Worm (Caenorhabditis elegans): ENCODE results near the gene flp-14.

flp-14 gene

DNA sequence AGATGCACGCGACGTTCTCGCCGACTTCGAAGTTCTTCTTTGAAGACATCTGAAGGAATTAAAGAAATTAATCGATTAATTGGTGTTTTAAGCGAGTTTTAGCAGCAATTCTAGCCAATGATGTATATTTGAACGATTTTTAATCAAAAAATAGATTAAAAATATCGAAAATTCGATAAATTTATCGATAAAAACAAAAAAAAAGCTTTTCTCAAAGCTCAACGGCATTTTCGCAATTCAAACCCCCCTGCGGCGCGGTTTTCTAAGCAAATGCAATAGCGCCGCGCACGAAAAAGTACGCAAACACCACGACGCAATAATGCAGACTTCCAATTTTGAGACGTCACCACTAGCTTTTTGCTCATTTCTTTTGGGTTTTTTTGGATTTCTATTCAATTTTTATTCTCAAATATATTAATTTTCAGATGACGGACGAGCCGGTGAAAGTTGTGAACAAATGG lies 35.7 kb upstream of the flp-14 start, which contains the start of the genes mrg-1 and spcs-2 (continued):
- peak; percentile 78 for TF ChIP-seq grh-1 (GFP tag; IDR thresholded peaks at IDR 0.05)
- no peak for TF ChIP-seq alr-1 (tag; optimal IDR thresholded peaks at IDR 0.05; ENCODE audit: borderline replicate concordance)
- TF ChIP-seq lin-13 (GFP tag; optimal IDR thresholded peaks at IDR 0.05): peak; percentile 88
- TF ChIP-seq ztf-4 (tag; optimal IDR thresholded peaks at IDR 0.05): peak; percentile 74
- no peak for TF ChIP-seq nhr-12 (tag; optimal IDR thresholded peaks at IDR 0.05)
- TF ChIP-seq aly-2 (tag; optimal IDR thresholded peaks at IDR 0.05): peak; percentile 11

DNA sequence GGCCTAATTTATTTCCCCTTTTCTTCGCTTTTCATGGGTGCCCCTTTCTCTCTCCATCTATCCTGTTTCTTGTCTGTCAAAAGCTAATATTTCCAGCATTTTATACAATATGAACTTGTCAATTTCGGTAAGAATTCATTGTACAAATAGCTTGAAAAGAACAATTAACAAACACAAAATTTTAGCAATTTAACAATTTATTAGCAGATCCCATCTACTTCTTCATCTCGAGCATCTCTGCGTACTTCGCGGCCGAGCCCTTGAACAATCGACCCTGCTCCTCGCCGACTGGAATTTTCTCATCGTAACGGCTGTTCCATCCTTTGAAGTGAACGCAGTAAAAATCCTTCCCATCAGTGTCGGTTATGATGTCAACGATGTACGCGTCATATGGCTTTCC lies 34.7 kb upstream of the flp-14 start:
- no peak for TF ChIP-seq mab-9 (GFP tag; IDR thresholded peaks at IDR 0.05)

DNA sequence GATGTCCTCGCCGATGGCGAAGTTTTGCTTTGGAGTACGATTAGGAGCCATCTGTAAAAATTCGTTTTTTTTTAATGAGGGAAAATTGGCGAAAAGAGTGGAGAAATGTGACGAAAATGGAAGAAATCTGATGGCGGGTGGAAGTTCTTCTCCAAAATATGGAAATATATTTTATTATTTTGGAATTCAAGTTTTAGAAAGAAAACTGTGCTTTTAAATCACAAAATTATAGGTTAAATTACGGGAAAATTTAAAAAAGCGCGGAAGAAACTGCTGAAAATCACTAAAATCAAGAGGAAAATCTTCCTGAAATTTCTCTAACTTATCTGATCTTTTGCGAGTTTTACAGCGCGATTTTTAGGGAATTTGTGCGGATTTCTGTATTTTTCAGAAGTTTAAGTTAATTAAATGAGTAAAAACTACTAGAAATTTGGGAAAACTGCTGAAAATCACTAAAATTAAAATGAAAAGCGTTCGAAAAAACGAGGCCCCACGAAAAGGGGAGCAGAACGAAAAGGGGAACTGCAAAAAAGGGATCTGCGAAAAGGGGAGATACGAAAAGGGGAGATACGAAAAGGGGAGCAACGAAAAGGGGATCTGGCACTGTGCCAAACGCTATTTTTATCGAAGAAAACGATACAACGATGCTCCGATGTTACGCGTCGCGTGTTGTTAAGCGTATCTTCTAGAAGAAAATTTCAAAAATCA lies 32.6 kb upstream of the flp-14 start, which contains the start of the genes cec-7 and enu-3.5:
cec-7 (minus strand) TSS at position 51 of the 708 bp plus-strand sequence.
enu-3.5 (plus strand) TSS at position 670 of the 708 bp plus-strand sequence.
- TF ChIP-seq unc-30 (tag; optimal IDR thresholded peaks at IDR 0.05): no peak
- TF ChIP-seq ztf-4 (tag; optimal IDR thresholded peaks at IDR 0.05): no peak
- TF ChIP-seq hlh-4 (tag; optimal IDR thresholded peaks at IDR 0.05): no peak
- 0 out of 2 replicates have a peak, but pooled peaks have one; percentile 13 for TF ChIP-seq unc-98 (GFP tag; IDR thresholded peaks at IDR 0.05)
- no peak for TF ChIP-seq unc-62 (GFP tag; optimal IDR thresholded peaks at IDR 0.05)
- no peak for TF ChIP-seq jun-1 (tag; optimal IDR thresholded peaks at IDR 0.05)
- TF ChIP-seq C34B4.2 (tag; optimal IDR thresholded peaks at IDR 0.05): no peak

- TF ChIP-seq nhr-47 (tag; optimal IDR thresholded peaks at IDR 0.05) (no peak), mep-1 (tag; optimal IDR thresholded peaks at IDR 0.05) (no peak), ces-1 (GFP tag; optimal IDR thresholded peaks at IDR 0.05) (no peak), ets-5 (GFP tag; IDR thresholded peaks at IDR 0.05) (no peak), ztf-4 (tag; optimal IDR thresholded peaks at IDR 0.05) (no peak), C04F5.9 (tag; optimal IDR thresholded peaks at IDR 0.05) (no peak), fkh-10 (GFP tag; optimal IDR thresholded peaks at IDR 0.05) (no peak), lin-39 (tag; optimal IDR thresholded peaks at IDR 0.05) (no peak), nhr-20 (tag; optimal IDR thresholded peaks at IDR 0.05) (no peak), sup-37 (GFP tag; optimal IDR thresholded peaks at IDR 0.05) (no peak), nhr-71 (tag; optimal IDR thresholded peaks at IDR 0.05) (no peak)
Observed at ce11 chrIII:12880704-12881103, 29.6 kb upstream of the flp-14 start.

DNA sequence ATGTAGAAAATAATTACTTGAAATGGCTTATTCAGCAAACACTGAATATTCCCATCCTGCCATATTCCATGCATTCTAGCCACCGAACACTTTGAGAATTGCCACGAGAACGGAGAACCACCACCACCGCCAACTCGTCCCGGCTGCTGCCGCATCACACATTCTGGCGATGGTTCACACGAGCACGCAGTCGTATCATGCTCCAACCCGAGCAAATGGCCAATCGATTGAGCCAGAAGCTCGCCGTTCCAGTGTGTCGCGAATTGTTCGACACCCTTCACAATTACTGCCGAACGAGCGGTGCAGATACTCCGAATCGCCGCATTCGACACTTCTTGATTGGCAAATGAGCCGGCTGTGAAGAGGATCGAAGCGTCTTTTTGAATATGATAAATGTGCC lies 25.2 kb upstream of the flp-14 start:
- TF ChIP-seq fos-1 (tag; optimal IDR thresholded peaks at IDR 0.05) (no peak), ces-1 (GFP tag; optimal IDR thresholded peaks at IDR 0.05) (no peak), pax-3 (tag; optimal IDR thresholded peaks at IDR 0.05) (no peak), zag-1 (tag; optimal IDR thresholded peaks at IDR 0.05) (no peak), ceh-88 (GFP tag; IDR thresholded peaks at IDR 0.05) (no peak), nhr-19 (GFP tag; conservative IDR thresholded peaks at IDR 0.05) (no peak), fkh-8 (tag; optimal IDR thresholded peaks at IDR 0.05) (no peak), alr-1 (tag; optimal IDR thresholded peaks at IDR 0.05; ENCODE audit: borderline replicate concordance) (no peak), zip-4 (GFP tag; optimal IDR thresholded peaks at IDR 0.05) (no peak), lin-14 (GFP tag; optimal IDR thresholded peaks at IDR 0.05) (no peak)

- no peak for TF ChIP-seq sox-4 (tag; optimal IDR thresholded peaks at IDR 0.05)
- no peak for TF ChIP-seq ceh-82 (tag; optimal IDR thresholded peaks at IDR 0.05)
- TF ChIP-seq xbp-1 (tag; optimal IDR thresholded peaks at IDR 0.05): no peak
Observed at ce11 chrIII:12891580-12891979, 18.7 kb upstream of the flp-14 start, which contains the start of the genes Y37D8A.29 and unc-71. Y37D8A.29 (minus strand) TSS chrIII:12891680. unc-71 (minus strand) TSS chrIII:12891738.

Measured in whole organism, L1 larva.